Fruit fly (Drosophila melanogaster) whole organism, embryonic: Measurements from ENCODE around the gene Tsp29Fb.

Experiments used
- CG11560 ChIP-seq: fragments of 200-800 bp; sonication (Bioruptor generic); IDR thresholded peaks from 3 replicates; pipeline ENCODE4 v1.3.6; 2022; ENCODE audit warnings: missing biosample characterization, missing genetic modification characterization
- Xbp1 ChIP-seq: fragments of 200-800 bp; sonication (Bioruptor generic); optimal IDR thresholded peaks from 3 replicates; lab custom pipeline; 2016; ENCODE audit warnings: missing biosample characterization, mild to moderate bottlenecking, missing genetic modification characterization

DNA sequence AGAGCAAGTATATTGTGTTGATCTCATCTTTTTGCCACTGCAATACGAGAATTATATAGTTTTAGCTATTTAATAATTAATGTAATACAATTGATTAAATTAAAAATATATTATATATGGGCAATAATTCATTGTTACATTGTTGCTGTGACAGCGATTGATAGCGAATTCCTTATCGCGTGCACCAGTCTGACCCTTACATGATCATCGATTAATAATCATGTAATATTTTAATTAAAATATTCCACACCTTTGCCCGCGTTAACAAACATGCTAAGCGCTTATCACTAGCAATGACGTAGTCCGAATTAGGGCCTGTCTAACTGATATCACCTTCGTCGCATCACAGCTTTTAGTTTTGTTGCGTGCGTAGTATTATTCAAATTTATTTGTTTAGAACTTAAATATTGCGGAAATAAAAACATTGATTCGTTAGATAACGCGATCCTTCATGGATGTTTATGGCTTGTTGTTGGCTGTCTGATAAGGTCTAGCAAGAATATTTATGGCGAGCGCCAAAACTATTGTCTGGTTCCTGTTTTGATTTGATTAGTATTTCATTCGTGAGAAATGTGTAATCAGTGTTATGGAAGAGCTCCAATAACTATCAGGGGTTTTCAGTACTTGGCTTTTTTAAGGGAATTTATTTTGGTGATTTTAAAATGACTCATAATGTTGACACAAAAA lies 50.2 kb downstream of the Tsp29Fb start:
- no peak for TF ChIP-seq CG11560 (tag; lab: Robert Waterston, UW)
- no peak for TF ChIP-seq Xbp1 (GFP tag; lab: Kevin White, UChicago)
